Fruit fly (Drosophila melanogaster) S2 (cell line): ENCODE data around the gene CG43255.

Experiments used
- CG8478 ChIP-seq: fragments of >200 bp; optimal IDR thresholded peaks from 2 replicates; lab custom pipeline; 2018
- CTCF ChIP-seq, 2 experiments: fragments of >200 bp; optimal IDR thresholded peaks; 2 replicates each; lab custom pipeline; 2018

DNA sequence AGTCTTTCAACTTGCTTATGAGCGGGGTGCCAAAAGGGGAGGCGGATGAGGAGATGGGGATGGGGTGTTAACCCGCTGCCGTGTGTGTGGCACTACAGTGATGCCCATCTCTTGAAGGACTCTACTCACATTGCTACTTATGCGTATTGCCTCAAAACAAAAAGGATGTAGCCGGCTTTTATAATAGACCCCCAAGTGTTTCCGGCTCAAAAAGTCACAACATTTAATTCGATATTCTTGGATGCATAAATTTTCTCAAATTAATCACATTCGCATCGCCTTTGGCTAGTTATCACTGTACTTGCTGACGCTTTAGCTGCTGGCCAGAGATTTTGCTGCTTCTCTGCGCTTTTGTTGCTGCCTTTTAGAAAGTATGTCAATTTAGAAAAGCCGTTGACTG lies 32.8 kb upstream of the CG43255 start:
- TF ChIP-seq CG8478 (lab: Kevin White, UChicago) (no peak), CTCF (optimal IDR thresholded peaks at IDR 0.05; lab: Kevin White, UChicago) (no peak)
